Worm (Caenorhabditis elegans): ENCODE results near the gene ZK938.12.

Gene ZK938.12

DNA sequence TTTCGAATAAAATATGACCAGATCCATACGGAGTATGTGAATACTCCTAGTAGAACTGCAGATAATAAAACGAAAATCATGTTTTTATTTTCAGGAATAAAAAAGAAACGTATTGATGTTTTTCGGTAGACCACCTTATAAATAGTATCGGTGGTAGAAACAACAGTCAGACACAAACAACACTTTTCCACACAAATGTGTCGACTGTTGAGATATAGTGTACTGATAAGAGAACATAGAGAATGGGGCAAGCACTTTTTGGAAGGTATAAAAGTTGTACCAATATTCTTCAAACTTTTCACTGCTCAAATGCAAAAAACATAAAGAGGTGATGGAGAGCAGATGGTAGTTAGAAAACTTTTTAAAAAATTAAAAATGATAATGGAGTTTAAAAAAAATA lies 28.5 kb upstream of the ZK938.12 start, which contains the start of gene cyp-13A6:
TSS of gene cyp-13A6 (minus strand) at position 180 of the 400 bp plus-strand sequence.
- TF ChIP-seq fos-1 (tag; optimal IDR thresholded peaks at IDR 0.05): peak; percentile 62
- TF ChIP-seq gmeb-1 (tag; optimal IDR thresholded peaks at IDR 0.05): no peak

DNA sequence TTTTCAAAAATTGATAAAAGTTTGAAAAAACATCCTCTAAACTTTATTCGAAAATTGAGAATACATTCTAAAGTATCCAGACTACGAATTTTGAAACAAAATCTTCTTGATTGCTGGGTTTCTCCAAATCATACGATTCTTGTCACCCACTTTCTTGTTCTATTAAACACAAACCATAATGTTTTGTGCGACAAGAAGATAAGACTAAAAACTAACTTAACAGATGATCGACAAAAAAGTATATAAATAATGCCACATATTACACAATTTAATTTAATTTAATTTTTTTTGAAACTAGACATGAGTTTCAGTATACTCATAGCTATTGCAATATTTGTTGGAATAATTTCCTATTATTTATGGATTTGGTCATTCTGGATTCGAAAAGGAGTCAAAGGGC lies 27.8 kb upstream of the ZK938.12 start, which contains the start of gene cyp-13A7:
TSS of gene cyp-13A7 (plus strand) at position 301 of the 400 bp plus-strand sequence.
- TF ChIP-seq elt-1 (tag; optimal IDR thresholded peaks at IDR 0.05) (no peak), sem-4 (tag; optimal IDR thresholded peaks at IDR 0.05) (no peak), dmd-4 (tag; optimal IDR thresholded peaks at IDR 0.05) (no peak), R02D3.7 (tag; optimal IDR thresholded peaks at IDR 0.05) (no peak)

DNA sequence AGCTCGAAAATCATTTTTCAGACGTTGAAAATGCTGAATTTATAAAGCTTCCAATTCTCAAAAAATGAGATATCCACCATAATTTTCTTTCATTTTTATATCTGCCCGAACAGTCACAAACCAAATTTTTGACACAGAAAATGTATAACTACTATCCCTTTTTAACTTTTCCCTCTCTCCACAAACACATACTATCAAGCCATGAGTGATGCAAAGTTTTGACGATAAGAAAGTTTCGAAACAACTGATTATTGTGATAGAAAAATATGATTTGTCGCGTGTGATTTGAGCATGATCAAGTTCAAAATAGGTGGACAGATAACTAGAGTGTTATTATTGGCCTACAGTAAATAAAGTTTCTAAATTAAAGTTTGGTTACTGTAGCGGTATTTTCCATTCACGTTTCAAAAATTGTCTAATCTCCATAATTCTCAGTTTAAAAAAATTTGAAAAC lies 23.6 kb upstream of the ZK938.12 start, which contains the start of gene cyp-13A8:
TSS of gene cyp-13A8 (minus strand) at position 51 of the 454 bp plus-strand sequence.
- peak; percentile 39 for TF ChIP-seq crh-2 (tag; optimal IDR thresholded peaks at IDR 0.05)
- no peak for TF ChIP-seq peb-1 (tag; optimal IDR thresholded peaks at IDR 0.05)
- TF ChIP-seq sma-9 (GFP tag; optimal IDR thresholded peaks at IDR 0.05): peak; percentile 90
- no peak for TF ChIP-seq sma-9 (tag; optimal IDR thresholded peaks at IDR 0.05)
- peak; percentile 94 for TF ChIP-seq fos-1 (tag; optimal IDR thresholded peaks at IDR 0.05)
- peak; percentile 39 for TF ChIP-seq nhr-129 (tag; optimal IDR thresholded peaks at IDR 0.05)

DNA sequence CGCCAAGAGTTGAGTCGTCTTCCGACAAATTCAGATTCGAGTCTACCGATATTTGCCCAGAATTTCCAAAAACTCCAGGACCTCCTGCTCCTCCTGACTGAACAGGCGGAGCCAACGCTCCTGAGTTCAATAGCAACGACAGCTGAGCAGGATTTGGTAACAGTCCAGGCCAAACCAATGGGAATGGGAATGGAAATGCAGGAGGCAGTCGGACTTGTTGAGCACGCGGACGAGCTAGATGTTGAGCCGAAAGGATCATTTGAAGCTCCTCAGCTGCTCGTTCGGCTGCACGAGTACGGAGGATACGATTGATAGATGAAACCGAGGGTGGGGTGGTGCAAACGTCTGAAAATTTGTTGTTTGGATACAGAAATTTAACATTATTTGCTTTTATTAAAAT lies 4.2 kb upstream of the ZK938.12 start:
- no peak for TF ChIP-seq F13H6.1 (tag; optimal IDR thresholded peaks at IDR 0.05)
- no peak for TF ChIP-seq nhr-129 (tag; optimal IDR thresholded peaks at IDR 0.05)
- no peak for TF ChIP-seq elt-1 (tag; optimal IDR thresholded peaks at IDR 0.05)
- no peak for TF ChIP-seq lin-11 (tag; optimal IDR thresholded peaks at IDR 0.05)
- no peak for TF ChIP-seq mdl-1 (tag; optimal IDR thresholded peaks at IDR 0.05)
- no peak for TF ChIP-seq nhr-23 (tag; optimal IDR thresholded peaks at IDR 0.05)
- TF ChIP-seq ZK546.5 (tag; optimal IDR thresholded peaks at IDR 0.05): no peak
- TF ChIP-seq nhr-10 (tag; optimal IDR thresholded peaks at IDR 0.05): no peak
- TF ChIP-seq snpc-4 (tag; optimal IDR thresholded peaks at IDR 0.05): no peak
- no peak for TF ChIP-seq R02D3.7 (tag; optimal IDR thresholded peaks at IDR 0.05)
- no peak for TF ChIP-seq mbf-1 (tag; optimal IDR thresholded peaks at IDR 0.05)
- no peak for TF ChIP-seq crh-2 (tag; optimal IDR thresholded peaks at IDR 0.05)
- no peak for TF ChIP-seq gmeb-1 (tag; optimal IDR thresholded peaks at IDR 0.05)
- TF ChIP-seq nhr-12 (tag; optimal IDR thresholded peaks at IDR 0.05): no peak
- no peak for TF ChIP-seq sem-4 (tag; optimal IDR thresholded peaks at IDR 0.05)
- TF ChIP-seq sma-3 (GFP tag; optimal IDR thresholded peaks at IDR 0.05): no peak

DNA sequence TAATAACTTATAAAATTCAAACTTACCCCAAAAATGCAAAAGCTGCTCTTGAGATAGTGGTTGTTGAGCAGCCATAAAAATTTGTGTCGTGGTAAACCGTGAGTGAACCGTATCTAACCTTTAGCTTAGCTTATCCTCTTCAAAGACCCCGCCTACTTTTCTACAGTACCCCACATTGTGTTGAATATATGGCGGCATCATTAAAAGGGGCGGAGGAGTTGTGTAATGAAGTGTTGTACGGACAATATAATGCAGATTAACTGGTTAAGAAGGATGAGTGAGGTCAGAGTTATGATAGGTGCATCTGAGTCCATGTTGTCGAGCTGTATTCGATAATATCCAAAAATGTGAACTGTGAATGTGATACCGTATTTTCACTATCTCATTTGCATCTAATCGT lies 3.3 kb upstream of the ZK938.12 start, which contains the start of gene eyg-1:
TSS of gene eyg-1 (minus strand) at position 101 of the 400 bp plus-strand sequence.
- no peak for TF ChIP-seq ZK546.5 (tag; optimal IDR thresholded peaks at IDR 0.05)
- TF ChIP-seq unc-62 (GFP tag; optimal IDR thresholded peaks at IDR 0.05): no peak
- TF ChIP-seq mbf-1 (tag; optimal IDR thresholded peaks at IDR 0.05): no peak
- no peak for TF ChIP-seq unc-55 (GFP tag; optimal IDR thresholded peaks at IDR 0.05)
- TF ChIP-seq dmd-4 (tag; optimal IDR thresholded peaks at IDR 0.05): no peak
- TF ChIP-seq ama-1 (optimal IDR thresholded peaks at IDR 0.05): no peak
- no peak for TF ChIP-seq nhr-23 (tag; optimal IDR thresholded peaks at IDR 0.05)
- TF ChIP-seq elt-3 (tag; optimal IDR thresholded peaks at IDR 0.05): no peak
- TF ChIP-seq zag-1 (tag; optimal IDR thresholded peaks at IDR 0.05): no peak
- TF ChIP-seq alr-1 (tag; optimal IDR thresholded peaks at IDR 0.05): no peak
- no peak for TF ChIP-seq ceh-16 (tag; optimal IDR thresholded peaks at IDR 0.05)
- no peak for TF ChIP-seq crh-2 (tag; optimal IDR thresholded peaks at IDR 0.05)
- no peak for TF ChIP-seq lin-13 (GFP tag; optimal IDR thresholded peaks at IDR 0.05)

DNA sequence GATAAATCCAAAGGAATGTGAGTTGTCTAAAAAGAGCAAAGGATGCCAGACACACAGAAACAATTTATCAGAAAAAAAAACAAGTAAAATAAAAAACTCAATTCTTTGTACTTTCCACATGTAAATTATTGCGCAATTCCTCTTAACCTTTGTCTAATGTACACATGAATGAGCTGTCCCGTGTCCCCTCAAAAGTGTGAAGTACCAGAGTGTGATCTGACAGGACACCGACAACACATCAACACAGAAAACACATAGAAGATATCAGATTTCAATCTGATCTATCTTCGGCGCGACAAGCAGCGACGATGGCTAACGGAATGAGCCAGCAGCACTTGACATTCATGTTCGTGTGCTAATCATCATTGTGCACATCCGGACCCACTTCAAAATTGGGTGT lies 2.6 kb upstream of the ZK938.12 start:
- TF ChIP-seq unc-55 (GFP tag; optimal IDR thresholded peaks at IDR 0.05) (no peak), zag-1 (tag; optimal IDR thresholded peaks at IDR 0.05) (no peak), ztf-1 (GFP tag; conservative IDR thresholded peaks at IDR 0.05) (no peak), nhr-77 (tag; optimal IDR thresholded peaks at IDR 0.05) (no peak), nhr-25 (tag; optimal IDR thresholded peaks at IDR 0.05) (no peak), ztf-11 (tag; optimal IDR thresholded peaks at IDR 0.05) (no peak), nhr-21 (tag; optimal IDR thresholded peaks at IDR 0.05) (no peak), lin-13 (GFP tag; optimal IDR thresholded peaks at IDR 0.05) (no peak), lin-39 (tag; optimal IDR thresholded peaks at IDR 0.05) (no peak), egl-27 (tag; optimal IDR thresholded peaks at IDR 0.05) (no peak), snpc-4 (tag; optimal IDR thresholded peaks at IDR 0.05) (no peak), ZK546.5 (tag; optimal IDR thresholded peaks at IDR 0.05) (no peak), gmeb-1 (tag; optimal IDR thresholded peaks at IDR 0.05) (no peak), sma-3 (GFP tag; optimal IDR thresholded peaks at IDR 0.05) (no peak), ama-1 (optimal IDR thresholded peaks at IDR 0.05) (no peak), ceh-82 (tag; optimal IDR thresholded peaks at IDR 0.05) (no peak), nhr-237 (tag; optimal IDR thresholded peaks at IDR 0.05) (no peak)

Data from whole organism, L2 larva.